Worm (Caenorhabditis elegans) whole organism, L3 larva: ENCODE measurements around the gene btb-11.
"Not testable (repeated sequence)": the region's sequence is repeated elsewhere in the genome, so short reads cannot be mapped to it uniquely, and the experiment has no call there.

Experiments used
- R02D3.7 ChIP-seq: fragments of 150-350 bp; optimal IDR thresholded peaks from 2 replicates; lab custom pipeline; 2014; ENCODE audit warnings: missing biosample characterization, missing genetic modification characterization
- ZK546.5 ChIP-seq: sonication (generic microtip); optimal IDR thresholded peaks from 2 replicates; lab custom pipeline; 2017; ENCODE audit warnings: missing biosample characterization, missing genetic modification characterization
- aly-2 ChIP-seq: fragments of 150-350 bp; optimal IDR thresholded peaks from 2 replicates; lab custom pipeline; 2014; ENCODE audit warnings: missing biosample characterization, missing genetic modification characterization
- ama-1 ChIP-seq: fragments of 150-350 bp; optimal IDR thresholded peaks from 2 replicates; lab custom pipeline; 2018
- ceh-16 ChIP-seq: sonication (generic microtip); optimal IDR thresholded peaks from 2 replicates; lab custom pipeline; 2017; ENCODE audit warnings: missing biosample characterization, missing genetic modification characterization
- egl-5 ChIP-seq: fragments of 150-350 bp; optimal IDR thresholded peaks from 2 replicates; lab custom pipeline; 2017; ENCODE audit warnings: missing biosample characterization, missing genetic modification reagents, missing genetic modification characterization, inconsistent platforms
- elt-1 ChIP-seq: fragments of 150-350 bp; optimal IDR thresholded peaks from 2 replicates; lab custom pipeline; 2014; ENCODE audit warnings: missing biosample characterization, missing genetic modification characterization
- elt-2 ChIP-seq: sonication (generic microtip); optimal IDR thresholded peaks from 2 replicates; lab custom pipeline; 2016; ENCODE audit warnings: missing genetic modification reagents, mild to moderate bottlenecking, missing genetic modification characterization, missing compliant biosample characterization
- eor-1 ChIP-seq, 2 experiments: fragments of 150-350 bp; optimal IDR thresholded peaks; 2 replicates each; lab custom pipeline; 2014 to 2018; ENCODE audit warnings: missing biosample characterization in 2 of 2, missing genetic modification characterization in 2 of 2
- fkh-10 ChIP-seq: sonication (generic microtip); optimal IDR thresholded peaks from 2 replicates; lab custom pipeline; 2017; ENCODE audit warnings: missing biosample characterization, missing genetic modification reagents, missing genetic modification characterization
- fkh-2 ChIP-seq: fragments of 150-350 bp; optimal IDR thresholded peaks from 2 replicates; lab custom pipeline; 2014; ENCODE audit warnings: missing biosample characterization, missing genetic modification reagents, missing genetic modification characterization
- fos-1 ChIP-seq: fragments of 150-350 bp; optimal IDR thresholded peaks from 2 replicates; lab custom pipeline; 2014; ENCODE audit warnings: missing biosample characterization, missing genetic modification characterization
- hmg-11 ChIP-seq: sonication (generic microtip); optimal IDR thresholded peaks from 2 replicates; lab custom pipeline; 2016; ENCODE audit warnings: missing genetic modification characterization, missing compliant biosample characterization
- jun-1 ChIP-seq: fragments of 150-350 bp; optimal IDR thresholded peaks from 2 replicates; lab custom pipeline; 2014; ENCODE audit warnings: missing biosample characterization, missing genetic modification reagents, missing genetic modification characterization
- lin-15B ChIP-seq: fragments of 150-350 bp; optimal IDR thresholded peaks from 2 replicates; lab custom pipeline; 2014; ENCODE audit warnings: missing biosample characterization, missing genetic modification characterization
- lsy-12 ChIP-seq: sonication (generic microtip); optimal IDR thresholded peaks from 2 replicates; lab custom pipeline; 2016; ENCODE audit warnings: mild to moderate bottlenecking, missing genetic modification characterization, missing compliant biosample characterization
- mml-1 ChIP-seq: fragments of 150-350 bp; sonication (generic microtip); optimal IDR thresholded peaks from 3 replicates; lab custom pipeline; 2014; ENCODE audit warnings: missing biosample characterization, missing genetic modification characterization
- nfya-1 ChIP-seq: sonication (generic microtip); optimal IDR thresholded peaks from 2 replicates; lab custom pipeline; 2017; ENCODE audit warnings: missing genetic modification characterization, mild to moderate bottlenecking, missing compliant biosample characterization, antibody characterized with exemption, moderate library complexity; ENCODE audit not compliant: insufficient read depth
- nhr-23 ChIP-seq: fragments of 150-350 bp; optimal IDR thresholded peaks from 2 replicates; lab custom pipeline; 2014; ENCODE audit warnings: missing biosample characterization, missing genetic modification reagents, missing genetic modification characterization
- nhr-237 ChIP-seq: fragments of 150-350 bp; optimal IDR thresholded peaks from 2 replicates; lab custom pipeline; 2014; ENCODE audit warnings: missing biosample characterization, missing genetic modification characterization
- nhr-25 ChIP-seq: sonication (generic microtip); optimal IDR thresholded peaks from 2 replicates; lab custom pipeline; 2017; ENCODE audit warnings: missing biosample characterization, missing genetic modification characterization
- nhr-43 ChIP-seq: sonication (generic microtip); optimal IDR thresholded peaks from 2 replicates; lab custom pipeline; 2016; ENCODE audit warnings: mild to moderate bottlenecking, missing genetic modification characterization, missing compliant biosample characterization; ENCODE audit not compliant: poor library complexity, severe bottlenecking
- nhr-76 ChIP-seq: fragments of 150-350 bp; sonication (generic microtip); optimal IDR thresholded peaks from 5 replicates; lab custom pipeline; 2014; ENCODE audit warnings: missing biosample characterization, missing genetic modification characterization
- pha-4 ChIP-seq: fragments of 150-350 bp; optimal IDR thresholded peaks from 2 replicates; lab custom pipeline; 2014; ENCODE audit warnings: missing biosample characterization, missing genetic modification reagents, missing genetic modification characterization
- pqm-1 ChIP-seq: fragments of 150-350 bp; optimal IDR thresholded peaks from 2 replicates; lab custom pipeline; 2017; ENCODE audit warnings: missing biosample characterization, missing genetic modification characterization, inconsistent platforms
- skn-1 ChIP-seq: fragments of 150-350 bp; optimal IDR thresholded peaks from 2 replicates; lab custom pipeline; 2014; ENCODE audit warnings: missing biosample characterization, missing genetic modification characterization
- snpc-4 ChIP-seq: fragments of 150-350 bp; optimal IDR thresholded peaks from 2 replicates; lab custom pipeline; 2014; ENCODE audit warnings: missing biosample characterization, missing genetic modification characterization
- tbx-2 ChIP-seq: sonication (generic microtip); optimal IDR thresholded peaks from 2 replicates; lab custom pipeline; 2016; ENCODE audit warnings: mild to moderate bottlenecking, missing genetic modification characterization, missing compliant biosample characterization
- unc-39 ChIP-seq: sonication (generic microtip); optimal IDR thresholded peaks from 4 replicates; lab custom pipeline; 2017; ENCODE audit warnings: missing biosample characterization, missing genetic modification characterization
- zag-1 ChIP-seq: fragments of 150-350 bp; optimal IDR thresholded peaks from 2 replicates; lab custom pipeline; 2014; ENCODE audit warnings: missing biosample characterization, missing genetic modification characterization
- ztf-4 ChIP-seq: fragments of 150-350 bp; optimal IDR thresholded peaks from 2 replicates; lab custom pipeline; 2014; ENCODE audit warnings: missing biosample characterization, missing genetic modification characterization

Gene btb-11

ce11 chrII:1063926-1064325, 39.3 kb upstream of the btb-11 start:
- TF ChIP-seq nfya-1 (tag; lab: Kevin White, UChicago) (no peak), elt-2 (tag; lab: Kevin White, UChicago) (peak; percentile 52)

DNA sequence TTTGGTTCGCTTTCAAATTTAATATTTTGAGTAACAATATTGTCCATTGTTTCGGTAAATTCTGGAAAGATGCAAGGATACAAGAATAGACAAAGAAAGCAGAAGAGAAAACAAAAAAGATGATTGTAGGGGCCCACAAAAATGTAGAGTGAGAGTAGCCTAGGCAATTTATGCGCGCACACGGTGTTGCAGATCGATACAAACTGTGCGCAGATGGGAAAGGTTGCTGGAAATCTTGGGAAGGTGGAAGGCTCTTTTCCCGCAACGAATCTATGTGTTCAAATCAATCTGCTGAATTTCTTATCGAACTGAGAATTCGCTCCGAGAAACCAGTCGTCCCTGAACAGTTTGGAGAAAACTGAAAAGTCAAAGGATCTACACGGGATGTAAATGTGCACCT, 36.1 kb upstream of the btb-11 start, which contains the start of gene btb-10:
btb-10 (minus strand) TSS at position 101 of the 400 bp plus-strand sequence.
- TF ChIP-seq skn-1; snpc-4 (tag; lab: Kevin White, UChicago); aly-2 (tag; lab: Kevin White, UChicago): not testable (repeated sequence)

DNA sequence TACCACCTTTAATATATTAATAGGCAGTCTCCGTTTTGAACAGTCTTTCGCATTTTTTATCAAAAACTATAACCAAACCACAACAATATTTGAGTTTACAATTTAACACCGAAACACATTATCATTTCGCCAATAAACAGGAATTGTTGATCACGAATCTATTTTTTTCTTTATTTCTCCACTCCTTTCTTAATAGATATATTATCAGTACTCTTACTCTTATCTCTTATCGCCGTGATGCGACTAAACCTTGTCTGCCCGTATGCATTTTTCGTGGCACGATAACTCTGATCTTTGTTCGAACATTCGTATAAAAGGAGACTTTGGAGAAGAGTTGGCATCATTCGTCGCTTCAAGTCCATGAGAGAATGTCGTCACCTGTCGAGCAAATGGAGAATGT, 32.3 kb upstream of the btb-11 start:
- no peak for TF ChIP-seq snpc-4 (tag; lab: Kevin White, UChicago)
- TF ChIP-seq nhr-76 (tag; lab: Kevin White, UChicago), result no peak
- TF ChIP-seq jun-1, result peak; percentile 44
- TF ChIP-seq nhr-23, result no peak
- TF ChIP-seq pha-4 (tag; lab: Kevin White, UChicago), result peak; percentile 46
- TF ChIP-seq elt-1 (tag; lab: Kevin White, UChicago), result no peak
- peak; percentile 97 for TF ChIP-seq elt-2 (tag; lab: Kevin White, UChicago)
- TF ChIP-seq nhr-25 (tag; lab: Kevin White, UChicago), result no peak
- no peak for TF ChIP-seq fkh-10 (GFP tag; lab: Kevin White, UChicago)
- no peak for TF ChIP-seq ceh-16
- TF ChIP-seq pqm-1, result peak; percentile 85
- no peak for TF ChIP-seq lsy-12 (tag; lab: Kevin White, UChicago)
- TF ChIP-seq R02D3.7, result no peak
- no peak for TF ChIP-seq unc-39
- no peak for TF ChIP-seq ama-1 (lab: Kevin White, UChicago)
- no peak for TF ChIP-seq nhr-237 (tag; lab: Kevin White, UChicago)
- TF ChIP-seq aly-2 (tag; lab: Kevin White, UChicago), result no peak
- TF ChIP-seq fos-1 (tag; lab: Kevin White, UChicago), result no peak

ce11 chrII:1054724-1055123, 30.1 kb upstream of the btb-11 start, which contains the start of gene K02E7.7:
TSS of gene K02E7.7 (plus strand) at chrII:1055024.
- TF ChIP-seq tbx-2 (tag; lab: Kevin White, UChicago); nhr-43; fos-1 (tag; lab: Kevin White, UChicago): not testable (repeated sequence)
- TF ChIP-seq, all 47 proteins: peak for 0; not testable (repeated sequence) for 47

- no peak for TF ChIP-seq hmg-11
- TF ChIP-seq pqm-1, result no peak
- no peak for TF ChIP-seq nfya-1 (tag; lab: Kevin White, UChicago)
- TF ChIP-seq ZK546.5 (tag; lab: Kevin White, UChicago), result no peak
- TF ChIP-seq lin-15B (tag; lab: Kevin White, UChicago), result no peak
- no peak for TF ChIP-seq fkh-2 (tag; lab: Kevin White, UChicago)
- no peak for TF ChIP-seq jun-1
- TF ChIP-seq fos-1 (tag; lab: Kevin White, UChicago), result no peak
- no peak for TF ChIP-seq pha-4 (tag; lab: Kevin White, UChicago)
- no peak for TF ChIP-seq eor-1 (tag; optimal IDR thresholded peaks at IDR 0.05; lab: Kevin White, UChicago)
- TF ChIP-seq unc-39, result no peak
- no peak for TF ChIP-seq nhr-76 (tag; lab: Kevin White, UChicago)
- no peak for TF ChIP-seq zag-1 (tag; lab: Kevin White, UChicago)
Measured at ce11 chrII:1049849-1050248, 25.3 kb upstream of the btb-11 start, which contains the start of gene fbxb-40. TSS of gene fbxb-40 (minus strand) at chrII:1049949.

DNA sequence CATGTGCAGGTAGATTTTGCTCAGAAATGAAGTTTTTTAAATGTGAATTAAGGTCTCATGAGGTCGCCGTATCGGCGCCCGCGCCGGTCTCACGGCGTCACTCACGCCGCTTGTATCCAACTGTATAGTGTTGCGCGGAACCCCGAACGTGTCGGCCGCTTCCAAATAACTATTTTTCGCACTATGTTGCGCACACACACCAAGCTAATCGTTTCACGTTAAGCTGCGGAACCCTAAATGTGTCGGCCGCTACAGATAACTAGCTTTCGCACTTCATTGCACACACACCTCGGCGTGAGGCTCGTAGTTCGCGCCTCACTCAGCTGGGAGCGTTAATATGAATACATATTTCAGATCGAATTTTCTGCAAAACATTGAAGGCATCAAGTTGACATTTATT, 22.4 kb upstream of the btb-11 start:
- TF ChIP-seq egl-5, result no peak
- no peak for TF ChIP-seq ztf-4
- no peak for TF ChIP-seq elt-2 (tag; lab: Kevin White, UChicago)
- TF ChIP-seq ceh-16, result no peak
- TF ChIP-seq hmg-11, result no peak
- no peak for TF ChIP-seq mml-1 (tag; lab: Kevin White, UChicago)
- TF ChIP-seq pqm-1, result no peak
